Worm (Caenorhabditis elegans): ENCODE measurements around the gene arf-5.

arf-5 gene

DNA sequence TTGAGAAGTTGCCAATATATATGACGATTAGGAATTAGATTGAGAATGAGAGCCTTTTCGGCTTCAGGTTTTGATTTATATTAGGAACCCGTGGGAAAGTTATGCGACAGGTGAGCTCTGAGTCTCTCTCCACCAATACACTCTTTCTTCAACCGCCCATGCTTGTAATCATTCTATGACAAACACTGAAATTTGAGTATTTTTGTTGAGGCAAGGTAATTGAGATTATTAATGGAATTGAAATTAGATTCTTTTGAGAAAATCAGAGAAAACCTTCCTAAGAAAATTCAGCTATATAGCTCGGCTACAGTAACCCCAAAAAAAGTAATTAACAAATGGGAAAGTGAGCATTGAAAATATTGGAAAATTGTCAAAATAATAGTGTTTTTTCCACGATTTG lies 26.5 kb upstream of the arf-5 start, which contains the start of gene ceh-19:
TSS of gene ceh-19 (minus strand) at position 101 of the 400 bp plus-strand sequence.
- no peak for TF ChIP-seq cey-2 (tag; optimal IDR thresholded peaks at IDR 0.05; ENCODE audit: borderline replicate concordance, insufficient read depth)
- TF ChIP-seq pqm-1 (tag; optimal IDR thresholded peaks at IDR 0.05): no peak
- peak; percentile 57 for TF ChIP-seq aha-1 (tag)

- peak; percentile 74 for TF ChIP-seq php-3 (GFP tag; IDR thresholded peaks at IDR 0.05)
- no peak for TF ChIP-seq R02D3.7 (tag; optimal IDR thresholded peaks at IDR 0.05)
- no peak for TF ChIP-seq spr-1 (tag; optimal IDR thresholded peaks at IDR 0.05)
- peak; percentile 43 for TF ChIP-seq dve-1 (tag; optimal IDR thresholded peaks at IDR 0.05; ENCODE audit: insufficient read depth)
- TF ChIP-seq daf-16 (GFP tag; optimal IDR thresholded peaks at IDR 0.05): no peak
- TF ChIP-seq daf-16 (tag; optimal IDR thresholded peaks at IDR 0.05): peak; percentile 61
- TF ChIP-seq nhr-77 (tag; optimal IDR thresholded peaks at IDR 0.05): no peak
These were observed 25.5 kb upstream of the arf-5 start, which contains the start of gene csr-1 for ce11 chrIV:7956643-7957317. csr-1 (plus strand) TSS chrIV:7957267.

DNA sequence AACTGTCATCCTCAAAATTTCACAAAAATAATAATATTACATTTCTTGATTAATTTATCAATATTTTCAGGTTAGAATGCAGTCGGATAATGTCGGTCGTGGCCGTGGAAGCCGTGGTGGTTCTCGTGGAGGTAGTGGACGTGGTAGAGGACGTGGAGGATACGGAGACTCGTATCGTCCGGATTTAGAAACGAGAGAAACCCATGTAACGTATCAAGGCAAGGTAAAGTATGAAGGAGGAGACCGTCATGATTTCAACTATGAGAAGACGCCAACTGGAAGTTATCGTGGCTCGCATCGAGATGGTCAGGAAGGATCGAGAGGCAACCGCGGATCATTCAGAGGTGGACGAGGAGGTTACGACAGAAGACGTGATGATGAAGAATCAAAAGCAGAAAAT lies 24.8 kb upstream of the arf-5 start, which contains the start of gene frpr-10:
TSS of gene frpr-10 (plus strand) at position 301 of the 400 bp plus-strand sequence.
- TF ChIP-seq unc-62 (GFP tag; optimal IDR thresholded peaks at IDR 0.05 in 1 of 2): peak in 1 of 2 experiments; percentile 45
- TF ChIP-seq unc-62 (tag; optimal IDR thresholded peaks at IDR 0.05): no peak
- TF ChIP-seq F10B5.3 (tag; optimal IDR thresholded peaks at IDR 0.05): no peak
- no peak for TF ChIP-seq cey-2 (tag; optimal IDR thresholded peaks at IDR 0.05; ENCODE audit: borderline replicate concordance, insufficient read depth)
- no peak for TF ChIP-seq ctbp-1 (GFP tag; IDR thresholded peaks at IDR 0.05)
- TF ChIP-seq lim-7 (GFP tag; IDR thresholded peaks at IDR 0.05): no peak
- TF ChIP-seq ceh-44 (GFP tag; IDR thresholded peaks at IDR 0.05): no peak
- TF ChIP-seq D1046.2 (GFP tag; IDR thresholded peaks at IDR 0.05): no peak
- 0 out of 2 replicates have a peak, but pooled peaks have one; percentile 27 for TF ChIP-seq egl-43 (GFP tag; IDR thresholded peaks at IDR 0.05)
- TF ChIP-seq nhr-25 (tag; optimal IDR thresholded peaks at IDR 0.05; ENCODE audit: borderline replicate concordance, insufficient read depth): no peak
- no peak for TF ChIP-seq nhr-42 (GFP tag; IDR thresholded peaks at IDR 0.05)
- 0 out of 2 replicates have a peak, but pooled peaks have one; percentile 14 for TF ChIP-seq set-16 (GFP tag; IDR thresholded peaks at IDR 0.05)
- no peak for TF ChIP-seq spr-1 (tag; optimal IDR thresholded peaks at IDR 0.05)
- no peak for TF ChIP-seq mxl-3 (GFP tag; optimal IDR thresholded peaks at IDR 0.05)
- TF ChIP-seq hlh-11 (tag; optimal IDR thresholded peaks at IDR 0.05): no peak

- no peak for TF ChIP-seq cey-2 (tag; optimal IDR thresholded peaks at IDR 0.05; ENCODE audit: borderline replicate concordance, insufficient read depth)
- no peak for TF ChIP-seq nhr-6 (tag; optimal IDR thresholded peaks at IDR 0.05)
- TF ChIP-seq lsy-2 (tag; optimal IDR thresholded peaks at IDR 0.05): peak in 1 of 2 experiments; percentile 26
- TF ChIP-seq F49E8.2 (tag; optimal IDR thresholded peaks at IDR 0.05; ENCODE audit: borderline replicate concordance): peak; percentile 34
- no peak for TF ChIP-seq ctbp-1 (GFP tag; IDR thresholded peaks at IDR 0.05)
- peak; percentile 30; the same call in 1 of the 2 replicates for TF ChIP-seq lin-38 (GFP tag; IDR thresholded peaks at IDR 0.05)
- peak; percentile 75 for TF ChIP-seq unc-130 (GFP tag; optimal IDR thresholded peaks at IDR 0.05)
- TF ChIP-seq Y48G9A.11 (GFP tag; IDR thresholded peaks at IDR 0.05): peak; percentile 67
These were observed 24.2 kb upstream of the arf-5 start for ce11 chrIV:7958092-7958491.

DNA sequence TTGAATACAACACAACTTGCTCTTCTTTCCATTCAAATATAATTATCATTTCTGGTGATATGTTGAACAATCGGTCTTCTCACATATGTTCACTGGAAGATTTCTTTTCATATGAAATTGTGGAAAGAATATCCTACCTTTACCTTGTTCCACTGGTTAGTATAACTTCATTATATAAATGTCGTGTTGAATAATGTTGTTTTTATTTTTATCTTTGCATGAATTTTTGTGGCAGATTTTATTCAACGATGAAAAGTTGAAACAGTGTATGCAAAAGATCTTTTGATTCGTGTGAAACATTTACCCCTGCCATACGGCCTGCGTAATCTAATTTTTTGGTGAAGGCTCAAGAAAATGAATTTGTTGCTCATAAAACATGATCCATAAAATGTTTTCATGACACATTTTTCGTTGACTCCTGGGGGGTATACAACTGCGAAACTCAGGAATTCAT lies 20.4 kb upstream of the arf-5 start:
- TF ChIP-seq ZK337.2 (GFP tag; IDR thresholded peaks at IDR 0.05) (no peak), daf-16 (GFP tag; optimal IDR thresholded peaks at IDR 0.05) (no peak), daf-16 (tag; optimal IDR thresholded peaks at IDR 0.05) (no peak), nhr-11 (tag; optimal IDR thresholded peaks at IDR 0.05) (no peak), F26F4.8 (GFP tag; conservative IDR thresholded peaks at IDR 0.05) (no peak), nhr-102 (tag; optimal IDR thresholded peaks at IDR 0.05) (no peak), hlh-30 (tag; optimal IDR thresholded peaks at IDR 0.05; ENCODE audit: insufficient read depth) (no peak), ceh-20 (GFP tag; IDR thresholded peaks at IDR 0.05) (no peak), saeg-2 (GFP tag; IDR thresholded peaks at IDR 0.05) (no peak), mes-2 (tag; optimal IDR thresholded peaks at IDR 0.05; ENCODE audit: poor library complexity, severe bottlenecking) (no peak), jun-1 (tag; optimal IDR thresholded peaks at IDR 0.05) (no peak), lin-39 (tag; optimal IDR thresholded peaks at IDR 0.05) (no peak), spr-3 (GFP tag; optimal IDR thresholded peaks at IDR 0.05) (no peak), nhr-48 (tag; optimal IDR thresholded peaks at IDR 0.05) (no peak), unc-62 (GFP tag; optimal IDR thresholded peaks at IDR 0.05 in 1 of 2) (no peak), unc-62 (tag; optimal IDR thresholded peaks at IDR 0.05) (no peak), Y105C5A.15 (GFP tag; IDR thresholded peaks at IDR 0.05) (0 out of 2 replicates have a peak, but pooled peaks have one; percentile 64)

Measured in whole organism, L4 larva.